Worm (Caenorhabditis elegans) whole organism, midembryonic: ENCODE measurements around the gene lsy-12.

Experiments
- T22C8.4 ChIP-seq: fragments of 200-800 bp; sonication (Bioruptor generic); IDR thresholded peaks from 2 replicates; pipeline ENCODE4 v1.3.6; 2022; ENCODE audit warnings: missing genetic modification characterization, missing compliant biosample characterization
- cog-1 ChIP-seq: sonication (generic microtip); optimal IDR thresholded peaks from 2 replicates; lab custom pipeline; 2016; ENCODE audit warnings: missing genetic modification characterization, missing compliant biosample characterization
- flt-1 ChIP-seq: fragments of 200-800 bp; sonication (Bioruptor generic); IDR thresholded peaks from 2 replicates; pipeline ENCODE4 v1.3.6; 2022; ENCODE audit warnings: missing genetic modification characterization, missing compliant biosample characterization
- klf-2 ChIP-seq: fragments of 200-800 bp; sonication (Bioruptor generic); conservative IDR thresholded peaks from 2 replicates; pipeline ENCODE4 v1.3.6; 2022; ENCODE audit warnings: missing genetic modification reagents, missing genetic modification characterization, missing compliant biosample characterization
- med-1 ChIP-seq: sonication (generic microtip); optimal IDR thresholded peaks from 2 replicates; lab custom pipeline; 2017; ENCODE audit warnings: missing genetic modification characterization, mild to moderate bottlenecking, missing compliant biosample characterization, antibody characterized with exemption, missing genetic modification reagents; ENCODE audit not compliant: insufficient read depth
- ref-1 ChIP-seq: fragments of 200-800 bp; sonication (Bioruptor generic); conservative IDR thresholded peaks from 2 replicates; pipeline ENCODE4 v1.3.6; 2022; ENCODE audit warnings: missing genetic modification reagents, missing genetic modification characterization, missing compliant biosample characterization
- tab-1 ChIP-seq: fragments of 200-800 bp; sonication (Bioruptor generic); IDR thresholded peaks from 2 replicates; pipeline ENCODE4 v1.3.6; 2022; ENCODE audit warnings: missing genetic modification characterization, missing compliant biosample characterization
- ztf-23 ChIP-seq: fragments of 200-800 bp; sonication (Bioruptor generic); IDR thresholded peaks from 2 replicates; pipeline ENCODE4 v1.3.6; 2022; ENCODE audit warnings: missing genetic modification reagents, missing genetic modification characterization, missing compliant biosample characterization
- ztf-29 ChIP-seq: fragments of 200-800 bp; sonication (Bioruptor generic); IDR thresholded peaks from 2 replicates; pipeline ENCODE4 v1.3.6; 2022; ENCODE audit warnings: missing genetic modification reagents, missing genetic modification characterization, missing compliant biosample characterization

DNA sequence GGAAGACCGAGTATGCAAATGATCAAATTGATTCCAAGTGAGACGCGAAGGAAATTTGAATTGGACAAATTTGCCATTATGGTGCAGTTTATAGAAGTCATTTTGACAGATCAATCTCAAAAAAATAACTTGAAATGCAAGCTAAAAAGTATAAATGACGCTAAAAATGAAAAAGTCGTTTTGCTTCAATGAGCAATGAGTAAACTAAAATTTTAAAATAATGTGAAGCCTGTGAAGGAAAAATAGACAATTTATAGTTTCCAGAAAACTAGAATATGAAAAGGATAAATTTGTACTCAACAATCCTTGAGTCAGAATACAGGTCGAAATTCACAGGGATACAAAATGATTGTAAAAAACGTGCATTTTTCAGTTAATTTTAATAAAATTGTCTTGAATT, 8.5 kb upstream of the lsy-12 start, which contains the start of gene srab-17:
- TF ChIP-seq T22C8.4 (GFP tag; lab: Robert Waterston, UW) (no peak), klf-2 (no peak), flt-1 (GFP tag; lab: Robert Waterston, UW) (no peak), cog-1 (tag; lab: Kevin White, UChicago) (no peak), ztf-23 (GFP tag; lab: Robert Waterston, UW) (no peak), tab-1 (GFP tag; lab: Robert Waterston, UW) (no peak), ztf-29 (GFP tag; lab: Robert Waterston, UW) (no peak), med-1 (GFP tag; lab: Kevin White, UChicago) (no peak), ref-1 (GFP tag; lab: Robert Waterston, UW) (no peak)
